Worm (Caenorhabditis elegans): ENCODE results near the gene F49C5.16.

Gene F49C5.16

DNA sequence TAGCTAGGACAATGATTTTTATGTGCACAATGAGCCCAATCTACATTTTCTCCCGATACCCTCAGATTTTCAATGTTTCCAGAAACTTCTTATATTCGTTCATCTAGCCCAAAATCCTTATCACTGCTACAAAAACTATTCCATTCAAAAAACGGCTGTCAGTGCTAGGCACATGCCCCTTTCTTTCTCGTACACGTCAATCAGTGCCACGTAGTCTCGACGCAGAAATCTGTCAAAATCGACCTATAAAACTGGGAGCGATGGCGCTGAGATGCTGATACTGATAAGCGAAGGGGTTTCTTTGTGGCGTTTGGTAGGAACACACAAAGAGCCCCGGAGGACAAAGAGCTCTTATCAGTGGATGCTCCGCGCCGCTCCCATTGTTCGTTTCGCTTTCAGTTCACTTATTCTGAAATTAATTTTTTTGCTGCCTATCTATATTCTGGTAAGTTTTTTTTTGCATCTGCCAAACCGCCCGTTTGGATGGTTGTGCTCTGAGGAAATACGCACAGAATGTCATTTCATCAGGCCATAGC, 28.8 kb upstream of the F49C5.16 start, which contains the start of gene srh-70 (continued):
- TF ChIP-seq ceh-27 (GFP tag; optimal IDR thresholded peaks at IDR 0.05) = no peak
- no peak for TF ChIP-seq egl-18 (GFP tag; IDR thresholded peaks at IDR 0.05)
- TF ChIP-seq ZK185.1 (tag; optimal IDR thresholded peaks at IDR 0.05; ENCODE audit: poor library complexity, severe bottlenecking) = peak; percentile 46
- TF ChIP-seq mxl-1 (tag; optimal IDR thresholded peaks at IDR 0.05) = no peak
- no peak for TF ChIP-seq F37B4.10 (GFP tag; IDR thresholded peaks at IDR 0.05)
- no peak for TF ChIP-seq hlh-12 (tag; optimal IDR thresholded peaks at IDR 0.05)
- TF ChIP-seq unc-62 (GFP tag; optimal IDR thresholded peaks at IDR 0.05) = peak; percentile 99
- TF ChIP-seq fkh-3 (tag; optimal IDR thresholded peaks at IDR 0.05) = no peak
- no peak for TF ChIP-seq ceh-91 (GFP tag; IDR thresholded peaks at IDR 0.05)
- TF ChIP-seq zfh-2 (GFP tag; conservative IDR thresholded peaks at IDR 0.05) = no peak
- TF ChIP-seq nhr-90 (tag; optimal IDR thresholded peaks at IDR 0.05) = peak; percentile 73
- TF ChIP-seq attf-5 (GFP tag; optimal IDR thresholded peaks at IDR 0.05) = peak; percentile 24
- peak; percentile 5 for TF ChIP-seq F23B12.7 (tag; optimal IDR thresholded peaks at IDR 0.05; ENCODE audit: insufficient read depth)
- peak; percentile 58 for TF ChIP-seq lin-54 (GFP tag; optimal IDR thresholded peaks at IDR 0.05)
- TF ChIP-seq madf-6 (GFP tag; IDR thresholded peaks at IDR 0.05) = no peak
- no peak for TF ChIP-seq madf-8 (GFP tag; conservative IDR thresholded peaks at IDR 0.05)
- no peak for TF ChIP-seq rpc-1 (optimal IDR thresholded peaks at IDR 0.05)
- TF ChIP-seq rpc-1 (tag; optimal IDR thresholded peaks at IDR 0.05) = no peak
- 0 out of 2 replicates have a peak, but pooled peaks have one; percentile 15 for TF ChIP-seq K11D2.4 (GFP tag; IDR thresholded peaks at IDR 0.05)
- no peak for TF ChIP-seq hmg-1.2 (GFP tag; IDR thresholded peaks at IDR 0.05)
- TF ChIP-seq B0261.1 (tag; optimal IDR thresholded peaks at IDR 0.05) = no peak
- TF ChIP-seq ceh-58 (GFP tag; IDR thresholded peaks at IDR 0.05) = no peak
- peak; percentile 57 for TF ChIP-seq tbp1 (GFP tag; optimal IDR thresholded peaks at IDR 0.05)
- no peak for TF ChIP-seq pha-4 (tag; optimal IDR thresholded peaks at IDR 0.05)
- TF ChIP-seq K12H6.12 (tag; optimal IDR thresholded peaks at IDR 0.05) = no peak
- TF ChIP-seq gei-17 (GFP tag; optimal IDR thresholded peaks at IDR 0.05) = no peak
- peak; percentile 29 for TF ChIP-seq repo-1 (tag; optimal IDR thresholded peaks at IDR 0.05)
- TF ChIP-seq Y67H2A.10 (GFP tag; conservative IDR thresholded peaks at IDR 0.05) = no peak
- no peak for TF ChIP-seq dpff-1 (tag; optimal IDR thresholded peaks at IDR 0.05)
- TF ChIP-seq ztf-3 (GFP tag; optimal IDR thresholded peaks at IDR 0.05) = no peak
- TF ChIP-seq sdz-38 (tag; optimal IDR thresholded peaks at IDR 0.05) = no peak
- no peak for TF ChIP-seq snpc-4 (GFP tag; optimal IDR thresholded peaks at IDR 0.05)
- TF ChIP-seq snpc-4 (tag; optimal IDR thresholded peaks at IDR 0.05) = peak in 2 of 4 experiments; percentile 22 to 29
- peak; percentile 60 for TF ChIP-seq mcd-1 (GFP tag; IDR thresholded peaks at IDR 0.05)
- TF ChIP-seq let-526 (GFP tag; IDR thresholded peaks at IDR 0.05) = 0 out of 2 replicates have a peak, but pooled peaks have one; percentile 21
- no peak for TF ChIP-seq ceh-40 (GFP tag; IDR thresholded peaks at IDR 0.05)
- no peak for TF ChIP-seq nhr-179 (tag; optimal IDR thresholded peaks at IDR 0.05)
- no peak for TF ChIP-seq dpl-1 (GFP tag; optimal IDR thresholded peaks at IDR 0.05)
- no peak for TF ChIP-seq F52B5.7 (tag; optimal IDR thresholded peaks at IDR 0.05)
- no peak for TF ChIP-seq sea-2 (GFP tag; IDR thresholded peaks at IDR 0.05)
- TF ChIP-seq F10E7.11 (tag; optimal IDR thresholded peaks at IDR 0.05) = no peak
- TF ChIP-seq cebp-1 (GFP tag; IDR thresholded peaks at IDR 0.05) = no peak
- TF ChIP-seq cebp-1 (tag; optimal IDR thresholded peaks at IDR 0.05) = peak; percentile 7
- peak; percentile 83 for TF ChIP-seq atf-7 (tag; optimal IDR thresholded peaks at IDR 0.05)
- no peak for TF ChIP-seq him-1 (tag; optimal IDR thresholded peaks at IDR 0.05)
- no peak for TF ChIP-seq Y53F4B.3 (GFP tag; IDR thresholded peaks at IDR 0.05)
- TF ChIP-seq egl-44 (GFP tag; IDR thresholded peaks at IDR 0.05) = peak; percentile 37; the same call in 1 of the 2 replicates
- no peak for TF ChIP-seq lag-1 (GFP tag; IDR thresholded peaks at IDR 0.05)
- no peak for TF ChIP-seq tbx-9 (tag; optimal IDR thresholded peaks at IDR 0.05; ENCODE audit: borderline replicate concordance)
- TF ChIP-seq madf-10 (tag; optimal IDR thresholded peaks at IDR 0.05) = peak; percentile 6

Data from whole organism, young adult.